Fruit fly (Drosophila melanogaster) whole organism, prepupa: ENCODE data around the gene Mgat4a.

Source experiments
- Blimp-1 ChIP-seq: fragments of 200-800 bp; sonication (Bioruptor generic); optimal IDR thresholded peaks from 3 replicates; lab custom pipeline; 2017; ENCODE audit warnings: missing biosample characterization, missing genetic modification characterization, mild to moderate bottlenecking, moderate library complexity, missing genetic modification reagents
- CG10631 ChIP-seq: fragments of 200-800 bp; sonication (Bioruptor generic); optimal IDR thresholded peaks from 2 replicates; lab custom pipeline; 2016; ENCODE audit warnings: missing biosample characterization, missing genetic modification characterization
- CG11762 ChIP-seq: fragments of 200-800 bp; sonication (Bioruptor generic); optimal IDR thresholded peaks from 3 replicates; lab custom pipeline; 2016; ENCODE audit warnings: missing biosample characterization, missing genetic modification characterization; ENCODE audit not compliant: insufficient read depth
- CG11902 ChIP-seq: fragments of 200-800 bp; sonication (Bioruptor generic); optimal IDR thresholded peaks from 3 replicates; lab custom pipeline; 2016; ENCODE audit warnings: missing biosample characterization, missing genetic modification characterization
- CG15336 ChIP-seq: fragments of 200-800 bp; sonication (Bioruptor generic); IDR thresholded peaks from 2 replicates; pipeline ENCODE4 v1.3.6; 2022; ENCODE audit warnings: missing biosample characterization, missing genetic modification characterization
- CG1621 ChIP-seq: fragments of 200-800 bp; sonication (Bioruptor generic); optimal IDR thresholded peaks from 3 replicates; lab custom pipeline; 2018; ENCODE audit warnings: missing biosample characterization, mild to moderate bottlenecking, missing genetic modification characterization
- CG16779 ChIP-seq: fragments of 200-800 bp; sonication (Bioruptor generic); optimal IDR thresholded peaks from 3 replicates; lab custom pipeline; 2017; ENCODE audit warnings: missing biosample characterization, mild to moderate bottlenecking, missing genetic modification characterization
- CG3032 ChIP-seq: fragments of 200-800 bp; optimal IDR thresholded peaks from 2 replicates; lab custom pipeline; 2019; ENCODE audit warnings: missing biosample characterization, mild to moderate bottlenecking, missing genetic modification characterization, moderate library complexity
- CG31627 ChIP-seq: fragments of 200-800 bp; sonication (Bioruptor generic); optimal IDR thresholded peaks from 3 replicates; lab custom pipeline; 2016; ENCODE audit warnings: missing biosample characterization, missing genetic modification characterization
- CG32006 ChIP-seq: fragments of 200-800 bp; sonication (Bioruptor generic); optimal IDR thresholded peaks from 3 replicates; lab custom pipeline; 2017; ENCODE audit warnings: missing biosample characterization, mild to moderate bottlenecking, missing genetic modification characterization
- CG34406 ChIP-seq: fragments of 200-800 bp; sonication (Bioruptor generic); optimal IDR thresholded peaks from 3 replicates; lab custom pipeline; 2016; ENCODE audit warnings: missing biosample characterization, missing genetic modification characterization
- CG4318 ChIP-seq: fragments of 200-800 bp; sonication (Bioruptor generic); optimal IDR thresholded peaks from 3 replicates; lab custom pipeline; 2017; ENCODE audit warnings: missing biosample characterization, mild to moderate bottlenecking, missing genetic modification characterization
- CG6163 ChIP-seq: fragments of 200-800 bp; sonication (Bioruptor generic); IDR thresholded peaks from 3 replicates; pipeline ENCODE4 v1.3.6; 2022; ENCODE audit warnings: missing biosample characterization, missing genetic modification characterization
- CG6276 ChIP-seq: fragments of 200-800 bp; sonication (Bioruptor generic); optimal IDR thresholded peaks from 2 replicates; lab custom pipeline; 2017; ENCODE audit warnings: missing biosample characterization, mild to moderate bottlenecking, missing genetic modification characterization
- CG6792 ChIP-seq: fragments of 200-800 bp; sonication (Bioruptor generic); optimal IDR thresholded peaks from 3 replicates; lab custom pipeline; 2016; ENCODE audit warnings: missing biosample characterization, missing genetic modification characterization
- CG6808 ChIP-seq: fragments of 200-800 bp; sonication (Bioruptor generic); optimal IDR thresholded peaks from 3 replicates; lab custom pipeline; 2017; ENCODE audit warnings: missing biosample characterization, missing genetic modification characterization, mild to moderate bottlenecking, moderate library complexity, missing genetic modification reagents
- CG6854 ChIP-seq: fragments of 200-800 bp; sonication (Bioruptor generic); optimal IDR thresholded peaks from 2 replicates; lab custom pipeline; 2017; ENCODE audit warnings: missing biosample characterization, mild to moderate bottlenecking, missing genetic modification characterization
- CG7368 ChIP-seq: fragments of 200-800 bp; sonication (Bioruptor generic); optimal IDR thresholded peaks from 3 replicates; lab custom pipeline; 2016; ENCODE audit warnings: missing biosample characterization, missing genetic modification characterization
- CG8319 ChIP-seq: fragments of 200-800 bp; sonication (Bioruptor generic); optimal IDR thresholded peaks from 3 replicates; lab custom pipeline; 2016; ENCODE audit warnings: missing biosample characterization, missing genetic modification characterization
- CG8632 ChIP-seq: fragments of 200-800 bp; sonication (Bioruptor generic); optimal IDR thresholded peaks from 3 replicates; lab custom pipeline; 2016; ENCODE audit warnings: missing biosample characterization, missing genetic modification characterization
- CG9139 ChIP-seq: fragments of 200-800 bp; sonication (Bioruptor generic); optimal IDR thresholded peaks from 3 replicates; lab custom pipeline; 2017; ENCODE audit warnings: missing biosample characterization, mild to moderate bottlenecking, missing genetic modification characterization
- Eip75B ChIP-seq: fragments of 200-800 bp; sonication (Bioruptor generic); optimal IDR thresholded peaks from 3 replicates; lab custom pipeline; 2016; ENCODE audit warnings: missing biosample characterization, missing genetic modification characterization
- Eip78C ChIP-seq: fragments of 200-800 bp; sonication (Bioruptor generic); peaks from one replicate; lab custom pipeline; 2016; ENCODE audit warnings: missing biosample characterization, missing genetic modification characterization
- Eip93F ChIP-seq: fragments of 200-800 bp; sonication (Bioruptor generic); optimal IDR thresholded peaks from 2 replicates; lab custom pipeline; 2016; ENCODE audit warnings: missing biosample characterization, mild to moderate bottlenecking, missing genetic modification characterization
- Ets21C ChIP-seq: fragments of 200-800 bp; sonication (Bioruptor generic); optimal IDR thresholded peaks from 3 replicates; lab custom pipeline; 2016; ENCODE audit warnings: missing biosample characterization, missing genetic modification characterization
- Ets96B ChIP-seq: fragments of 200-800 bp; optimal IDR thresholded peaks from 2 replicates; lab custom pipeline; 2019; ENCODE audit warnings: missing biosample characterization, mild to moderate bottlenecking, missing genetic modification characterization, moderate library complexity
- Gug ChIP-seq: fragments of 200-800 bp; sonication (Bioruptor generic); IDR thresholded peaks from 2 replicates; pipeline ENCODE4 v1.3.6; 2022; ENCODE audit warnings: missing biosample characterization, missing genetic modification characterization
- Hr38 ChIP-seq: sonication (Bioruptor generic); optimal IDR thresholded peaks from 2 replicates; lab custom pipeline; 2016; ENCODE audit warnings: missing biosample characterization, missing genetic modification characterization
- Hr39 ChIP-seq: fragments of 200-800 bp; sonication (Bioruptor generic); optimal IDR thresholded peaks from 2 replicates; lab custom pipeline; 2016; ENCODE audit warnings: missing biosample characterization, missing genetic modification characterization
- Hr4 ChIP-seq: fragments of 200-800 bp; sonication (Bioruptor generic); optimal IDR thresholded peaks from 3 replicates; lab custom pipeline; 2016; ENCODE audit warnings: missing biosample characterization, missing genetic modification characterization
- Met ChIP-seq: fragments of 200-800 bp; sonication (Bioruptor generic); optimal IDR thresholded peaks from 3 replicates; lab custom pipeline; 2016; ENCODE audit warnings: missing biosample characterization, missing genetic modification characterization
- OdsH ChIP-seq: fragments of 200-800 bp; sonication (Bioruptor generic); optimal IDR thresholded peaks from 3 replicates; lab custom pipeline; 2016; ENCODE audit warnings: missing biosample characterization, missing genetic modification characterization
- Sox102F ChIP-seq: fragments of 200-800 bp; sonication (Bioruptor generic); optimal IDR thresholded peaks from 2 replicates; lab custom pipeline; 2016; ENCODE audit warnings: missing biosample characterization, mild to moderate bottlenecking, missing genetic modification characterization
- Sox14 ChIP-seq: fragments of 200-800 bp; sonication (Bioruptor generic); optimal IDR thresholded peaks from 3 replicates; lab custom pipeline; 2016; ENCODE audit warnings: missing biosample characterization, missing genetic modification characterization
- Sox15 ChIP-seq: fragments of 200-800 bp; sonication (Bioruptor generic); optimal IDR thresholded peaks from 3 replicates; lab custom pipeline; 2016; ENCODE audit warnings: missing biosample characterization, missing genetic modification characterization
- achi ChIP-seq: fragments of 200-800 bp; sonication (Bioruptor generic); optimal IDR thresholded peaks from 3 replicates; lab custom pipeline; 2016; ENCODE audit warnings: missing biosample characterization, missing genetic modification characterization
- cyc ChIP-seq: fragments of 200-800 bp; sonication (Bioruptor generic); optimal IDR thresholded peaks from 3 replicates; lab custom pipeline; 2016; ENCODE audit warnings: missing biosample characterization, missing genetic modification characterization
- dsx ChIP-seq: fragments of 200-800 bp; optimal IDR thresholded peaks from 3 replicates; lab custom pipeline; 2019; ENCODE audit warnings: missing biosample characterization, mild to moderate bottlenecking, missing genetic modification characterization, moderate library complexity; ENCODE audit not compliant: poor library complexity, severe bottlenecking
- esn ChIP-seq: fragments of 200-800 bp; sonication (Bioruptor generic); optimal IDR thresholded peaks from 2 replicates; lab custom pipeline; 2016; ENCODE audit warnings: missing biosample characterization, mild to moderate bottlenecking, missing genetic modification characterization, moderate library complexity
- fd59A ChIP-seq: fragments of 200-800 bp; sonication (Bioruptor generic); optimal IDR thresholded peaks from 2 replicates; lab custom pipeline; 2017; ENCODE audit warnings: missing biosample characterization, mild to moderate bottlenecking, missing genetic modification characterization, missing genetic modification reagents
- fkh ChIP-seq: fragments of 200-800 bp; sonication (Bioruptor generic); optimal IDR thresholded peaks from 3 replicates; lab custom pipeline; 2017; ENCODE audit warnings: missing biosample characterization, mild to moderate bottlenecking, missing genetic modification characterization, moderate library complexity
- net ChIP-seq: fragments of 200-800 bp; sonication (Bioruptor generic); optimal IDR thresholded peaks from 3 replicates; lab custom pipeline; 2016; ENCODE audit warnings: missing biosample characterization, missing genetic modification characterization
- pdm3 ChIP-seq: fragments of 200-800 bp; sonication (Bioruptor generic); optimal IDR thresholded peaks from 3 replicates; lab custom pipeline; 2016; ENCODE audit warnings: missing biosample characterization, missing genetic modification characterization
- salr ChIP-seq, 2 experiments: fragments of 200-800 bp; sonication (Bioruptor generic); optimal IDR thresholded peaks; 3 replicates each; lab custom pipeline; 2016 to 2018; ENCODE audit warnings: missing biosample characterization in 2 of 2, missing genetic modification characterization in 2 of 2, mild to moderate bottlenecking in 1 of 2
- topi ChIP-seq: fragments of 200-800 bp; sonication (Bioruptor generic); optimal IDR thresholded peaks from 3 replicates; lab custom pipeline; 2016; ENCODE audit warnings: missing biosample characterization, missing genetic modification characterization
- vri ChIP-seq: fragments of 200-800 bp; sonication (Bioruptor generic); optimal IDR thresholded peaks from 3 replicates; lab custom pipeline; 2016; ENCODE audit warnings: missing biosample characterization, mild to moderate bottlenecking, missing genetic modification characterization

The Mgat4a gene

dm6 chr3L:14755951-14756723 is 5.7 kb upstream of the Mgat4a start (continued):
- TF ChIP-seq Met = peak; percentile 92
- peak; percentile 89 for TF ChIP-seq CG31627
- peak; percentile 89 for TF ChIP-seq fd59A
- TF ChIP-seq CG16779 = peak; percentile 59
- peak; percentile 77 for TF ChIP-seq Ets96B (tag; lab: Kevin White, UChicago)
- TF ChIP-seq CG6276 (GFP tag; lab: Kevin White, UChicago) = peak; percentile 88
- peak; percentile 76 for TF ChIP-seq CG11762 (GFP tag; lab: Kevin White, UChicago)
- TF ChIP-seq vri (GFP tag; lab: Kevin White, UChicago) = peak; percentile 20
- peak; percentile 82 for TF ChIP-seq Eip75B (GFP tag; lab: Kevin White, UChicago)
- TF ChIP-seq, all 60 proteins: peak for 56

DNA sequence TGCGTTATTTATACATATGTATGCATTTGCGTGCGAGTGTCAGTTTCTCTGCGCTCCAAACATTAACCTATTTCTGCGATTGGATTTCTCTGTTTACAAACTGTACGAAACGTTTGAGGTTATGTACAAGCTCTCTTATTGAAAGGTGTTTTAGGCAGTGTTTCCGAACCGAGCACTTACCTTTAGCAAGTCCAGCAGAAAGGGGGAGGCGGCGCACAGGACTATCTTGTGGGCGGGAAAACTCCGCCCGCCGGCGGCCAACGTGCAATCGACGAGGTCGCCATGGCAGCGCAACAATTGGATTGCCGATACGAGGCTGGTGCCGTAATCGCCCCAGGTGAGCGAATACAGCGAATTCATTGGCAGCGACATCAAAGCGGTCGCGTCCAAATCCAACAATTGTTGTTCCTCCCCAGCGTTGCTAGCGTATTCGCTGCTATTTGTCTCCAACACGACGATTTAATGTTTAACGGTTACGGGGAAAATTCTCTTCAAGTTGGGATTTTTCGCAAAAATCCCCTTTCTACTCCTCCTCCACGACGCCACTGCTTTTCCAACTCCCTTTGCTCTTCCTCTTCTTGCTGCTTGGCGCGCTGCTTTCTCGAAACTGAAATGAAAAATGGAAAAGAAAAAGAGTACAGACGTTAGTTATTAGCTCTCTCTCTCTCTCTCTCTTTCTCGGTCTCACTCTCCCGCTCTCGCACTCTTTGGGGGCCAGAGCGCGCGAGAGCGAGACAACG is 4.9 kb upstream of the Mgat4a start:
- TF ChIP-seq pdm3 (peak; percentile 94), CG11902 (GFP tag; lab: Kevin White, UChicago) (peak; percentile 89), Blimp-1 (GFP tag; lab: Kevin White, UChicago) (peak; percentile 56), Gug (GFP tag; lab: Robert Waterston, UW) (peak; percentile 92), Hr4 (GFP tag; lab: Kevin White, UChicago) (peak; percentile 96), Hr39 (peak; percentile 94), CG10631 (GFP tag; lab: Kevin White, UChicago) (peak; percentile 91), esn (peak; percentile 89), CG6276 (GFP tag; lab: Kevin White, UChicago) (peak; percentile 88), CG16779 (peak; percentile 34), Sox15 (GFP tag; lab: Kevin White, UChicago) (peak; percentile 93), Eip93F (GFP tag; lab: Kevin White, UChicago) (peak; percentile 2), CG15336 (GFP tag; lab: Robert Waterston, UW) (peak; percentile 94), dsx (GFP tag; lab: Kevin White, UChicago) (peak; percentile 64), CG32006 (GFP tag; lab: Kevin White, UChicago) (peak; percentile 95), CG6792 (GFP tag; lab: Kevin White, UChicago) (peak; percentile 88), Sox102F (GFP tag; lab: Kevin White, UChicago) (peak; percentile 85), CG1621 (peak; percentile 80), Eip78C (GFP tag; lab: Kevin White, UChicago) (peak; percentile 97), salr (GFP tag; optimal IDR thresholded peaks at IDR 0.05; lab: Kevin White, UChicago) (peak; percentile 79 to 90), Met (peak; percentile 90), CG6854 (GFP tag; lab: Kevin White, UChicago) (peak; percentile 47), CG34406 (peak; percentile 89), CG9139 (GFP tag; lab: Kevin White, UChicago) (peak; percentile 58), Hr38 (peak; percentile 50), CG7368 (GFP tag; lab: Kevin White, UChicago) (peak; percentile 91), Ets21C (GFP tag; lab: Kevin White, UChicago) (peak; percentile 84), CG4318 (peak; percentile 93), CG6808 (peak; percentile 76), CG31627 (peak; percentile 94), CG8632 (peak; percentile 83), topi (peak; percentile 88), CG11762 (GFP tag; lab: Kevin White, UChicago) (peak; percentile 91), fd59A (peak; percentile 85), CG8319 (GFP tag; lab: Kevin White, UChicago) (peak; percentile 86), achi (GFP tag; lab: Kevin White, UChicago) (peak; percentile 90), net (GFP tag; lab: Kevin White, UChicago) (peak; percentile 92), OdsH (GFP tag; lab: Kevin White, UChicago) (peak; percentile 93), CG6163 (GFP tag; lab: Robert Waterston, UW) (peak; percentile 96), CG3032 (tag; lab: Kevin White, UChicago) (peak; percentile 85), cyc (peak; percentile 93), Sox14 (GFP tag; lab: Kevin White, UChicago) (peak; percentile 92), fkh (GFP tag; lab: Kevin White, UChicago) (peak; percentile 81)
